Fruit fly (Drosophila melanogaster): ENCODE measurements around the gene Reph.

dm6 chr2L:3805274-3806196, 2.2 kb downstream of the Reph start:
- TF ChIP-seq Sin3A (optimal IDR thresholded peaks at IDR 0.05) (no peak), ttk (optimal IDR thresholded peaks at IDR 0.05) (no peak), psq (optimal IDR thresholded peaks at IDR 0.05) (no peak), h (optimal IDR thresholded peaks at IDR 0.05) (no peak), Myc (optimal IDR thresholded peaks at IDR 0.05) (no peak), insv (optimal IDR thresholded peaks at IDR 0.05) (no peak)
